Worm (Caenorhabditis elegans): Measurements from ENCODE around the gene T06C12.14.

Gene T06C12.14

DNA sequence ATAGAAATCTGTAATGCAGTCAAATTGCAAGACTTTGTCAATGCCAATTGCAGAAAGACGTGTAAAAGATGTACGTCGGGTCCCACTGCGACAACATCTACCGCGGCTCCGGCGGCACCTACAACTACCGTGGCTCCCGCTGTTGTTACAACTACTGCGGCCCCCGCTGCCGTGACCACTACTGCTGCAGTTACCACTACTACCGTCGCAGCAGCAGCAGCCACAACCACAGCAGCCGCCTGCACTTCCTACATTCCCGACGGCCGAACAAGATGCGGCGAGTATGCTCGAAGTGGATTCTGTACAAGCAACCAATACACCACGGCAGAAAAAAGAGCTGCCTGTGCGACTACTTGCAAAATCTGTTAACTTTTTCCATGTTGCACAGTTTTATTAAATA lies 15.0 kb downstream of the T06C12.14 start:
- TF ChIP-seq nhr-42 (GFP tag; IDR thresholded peaks at IDR 0.05) (no peak), sdz-12 (GFP tag; optimal IDR thresholded peaks at IDR 0.05) (no peak), unc-62 (GFP tag; optimal IDR thresholded peaks at IDR 0.05 in 1 of 2) (no peak), unc-62 (tag; optimal IDR thresholded peaks at IDR 0.05) (no peak), dmd-8 (GFP tag; IDR thresholded peaks at IDR 0.05) (0 out of 2 replicates have a peak, but pooled peaks have one; percentile 23), D1046.2 (GFP tag; IDR thresholded peaks at IDR 0.05) (no peak), nhr-76 (tag; optimal IDR thresholded peaks at IDR 0.05) (no peak), set-16 (GFP tag; IDR thresholded peaks at IDR 0.05) (peak; percentile 57), nhr-102 (tag; optimal IDR thresholded peaks at IDR 0.05) (no peak)

DNA sequence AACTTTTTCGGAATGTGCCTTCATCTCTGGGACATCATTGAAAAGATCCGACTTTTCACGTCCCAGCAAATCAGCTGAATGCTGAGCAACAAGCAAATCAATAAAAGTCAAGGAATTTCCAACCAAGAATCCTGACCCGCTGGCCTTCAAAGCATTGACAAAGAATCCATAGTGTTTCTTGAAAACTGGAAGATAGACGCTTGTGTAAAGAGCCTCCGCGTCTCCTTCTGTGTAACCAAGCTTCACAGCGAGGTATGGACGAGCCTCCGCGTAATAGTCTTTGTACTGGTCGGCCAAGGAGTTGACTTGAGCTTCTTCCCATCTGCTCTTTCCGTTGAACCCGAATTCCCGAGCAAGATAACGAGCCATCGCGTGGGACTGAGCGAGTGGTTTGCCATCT lies 15.5 kb downstream of the T06C12.14 start:
- TF ChIP-seq vab-7 (GFP tag; IDR thresholded peaks at IDR 0.05) (no peak), lin-29 (GFP tag; IDR thresholded peaks at IDR 0.05) (no peak), spr-3 (GFP tag; optimal IDR thresholded peaks at IDR 0.05) (no peak), unc-62 (GFP tag; optimal IDR thresholded peaks at IDR 0.05 in 1 of 2) (peak in 1 of 2 experiments; percentile 92), unc-62 (tag; optimal IDR thresholded peaks at IDR 0.05) (no peak)

DNA sequence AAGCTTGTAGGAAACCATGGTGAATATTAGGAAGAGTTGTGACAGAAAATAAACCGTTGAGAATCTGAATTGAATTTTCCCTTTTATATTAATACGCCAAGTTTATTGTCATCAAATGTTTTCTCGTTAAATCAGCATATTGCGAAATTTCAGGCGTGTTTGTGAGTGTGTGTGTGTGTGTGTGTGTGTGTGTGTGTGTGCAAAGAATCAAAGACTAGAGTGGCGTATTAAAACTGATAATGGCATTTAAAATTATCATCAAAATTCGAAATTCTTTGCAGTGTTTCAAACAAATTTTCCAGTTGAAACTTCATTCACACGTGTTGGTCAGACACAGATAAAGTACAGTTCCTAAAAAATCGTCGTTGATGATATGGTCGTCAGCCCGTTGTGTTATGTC lies 16.1 kb downstream of the T06C12.14 start, which contains the start of gene gst-38:
Gene gst-38 (minus strand): TSS at position 152 of the 400 bp plus-strand sequence.
- TF ChIP-seq nhr-10 (tag; optimal IDR thresholded peaks at IDR 0.05) (no peak), nhr-237 (tag; optimal IDR thresholded peaks at IDR 0.05) (no peak), nhr-77 (tag; optimal IDR thresholded peaks at IDR 0.05) (no peak), dpl-1 (GFP tag; optimal IDR thresholded peaks at IDR 0.05) (no peak), nhr-76 (tag; optimal IDR thresholded peaks at IDR 0.05) (no peak), ama-1 (optimal IDR thresholded peaks at IDR 0.05) (no peak), ztf-11 (tag; optimal IDR thresholded peaks at IDR 0.05) (no peak), Y105C5A.15 (GFP tag; IDR thresholded peaks at IDR 0.05) (no peak), nhr-28 (tag; optimal IDR thresholded peaks at IDR 0.05) (peak; percentile 71), dve-1 (tag; optimal IDR thresholded peaks at IDR 0.05; ENCODE audit: insufficient read depth) (no peak), madf-5 (GFP tag; IDR thresholded peaks at IDR 0.05) (no peak), lin-1 (GFP tag; IDR thresholded peaks at IDR 0.05) (0 out of 2 replicates have a peak, but pooled peaks have one; percentile 18), nhr-48 (tag; optimal IDR thresholded peaks at IDR 0.05) (no peak), fos-1 (tag; optimal IDR thresholded peaks at IDR 0.05) (no peak), skn-1 (tag; optimal IDR thresholded peaks at IDR 0.05) (no peak), F37D6.2 (tag; optimal IDR thresholded peaks at IDR 0.05) (no peak), ces-1 (GFP tag; optimal IDR thresholded peaks at IDR 0.05) (no peak), ctbp-1 (GFP tag; IDR thresholded peaks at IDR 0.05) (no peak), ceh-32 (tag; optimal IDR thresholded peaks at IDR 0.05; ENCODE audit: poor library complexity) (no peak), nhr-111 (GFP tag; optimal IDR thresholded peaks at IDR 0.05) (no peak), ZK337.2 (GFP tag; IDR thresholded peaks at IDR 0.05) (no peak), T26A8.4 (GFP tag; IDR thresholded peaks at IDR 0.05) (no peak), ceh-62 (tag; optimal IDR thresholded peaks at IDR 0.05) (no peak), D1046.2 (GFP tag; IDR thresholded peaks at IDR 0.05) (no peak), lim-7 (GFP tag; IDR thresholded peaks at IDR 0.05) (no peak), hlh-11 (tag; optimal IDR thresholded peaks at IDR 0.05) (peak; percentile 32), jun-1 (tag; optimal IDR thresholded peaks at IDR 0.05) (no peak), lin-15B (tag; optimal IDR thresholded peaks at IDR 0.05) (no peak), mxl-2 (GFP tag; conservative IDR thresholded peaks at IDR 0.05) (no peak), unc-62 (GFP tag; optimal IDR thresholded peaks at IDR 0.05 in 1 of 2) (no peak), unc-62 (tag; optimal IDR thresholded peaks at IDR 0.05) (no peak), vab-7 (GFP tag; IDR thresholded peaks at IDR 0.05) (no peak), rbr-2 (tag; optimal IDR thresholded peaks at IDR 0.05) (no peak), F49E8.2 (tag; optimal IDR thresholded peaks at IDR 0.05; ENCODE audit: borderline replicate concordance) (no peak), spr-3 (GFP tag; optimal IDR thresholded peaks at IDR 0.05) (no peak), sdz-12 (GFP tag; optimal IDR thresholded peaks at IDR 0.05) (no peak), mxl-3 (GFP tag; optimal IDR thresholded peaks at IDR 0.05) (peak; percentile 51), ztf-7 (tag; optimal IDR thresholded peaks at IDR 0.05) (no peak), pqm-1 (tag; optimal IDR thresholded peaks at IDR 0.05) (peak; percentile 72), zip-11 (GFP tag; IDR thresholded peaks at IDR 0.05) (no peak), unc-130 (GFP tag; optimal IDR thresholded peaks at IDR 0.05) (no peak), lir-3 (tag; optimal IDR thresholded peaks at IDR 0.05) (no peak), dmd-9 (GFP tag; IDR thresholded peaks at IDR 0.05) (no peak)
